Worm (Caenorhabditis elegans) whole organism, late embryonic: ENCODE results near the gene Y37E11AR.7.

Experiments used
- T23F11.4 ChIP-seq: fragments of 200-800 bp; sonication (Bioruptor generic); optimal IDR thresholded peaks from 2 replicates; lab custom pipeline; 2018; ENCODE audit warnings: mild to moderate bottlenecking, missing genetic modification characterization, missing compliant biosample characterization
- ceh-2 ChIP-seq: sonication (generic microtip); optimal IDR thresholded peaks from 2 replicates; lab custom pipeline; 2016; ENCODE audit warnings: missing genotype, missing genetic modification characterization, missing compliant biosample characterization
- ceh-34 ChIP-seq: sonication (generic microtip); optimal IDR thresholded peaks from 2 replicates; lab custom pipeline; 2016; ENCODE audit warnings: mild to moderate bottlenecking, missing genetic modification characterization, missing compliant biosample characterization
- elt-2 ChIP-seq: sonication (generic microtip); optimal IDR thresholded peaks from 2 replicates; lab custom pipeline; 2016; ENCODE audit warnings: missing genetic modification reagents, missing genetic modification characterization, missing compliant biosample characterization
- hlh-6 ChIP-seq: sonication (generic microtip); optimal IDR thresholded peaks from 2 replicates; lab custom pipeline; 2016; ENCODE audit warnings: missing genotype, missing genetic modification characterization, missing compliant biosample characterization
- nfya-1 ChIP-seq: sonication (generic microtip); optimal IDR thresholded peaks from 2 replicates; lab custom pipeline; 2017; ENCODE audit warnings: missing genetic modification characterization, mild to moderate bottlenecking, missing compliant biosample characterization, antibody characterized with exemption, moderate library complexity
- nhr-11 ChIP-seq: fragments of 150-350 bp; optimal IDR thresholded peaks from 2 replicates; lab custom pipeline; 2014; ENCODE audit warnings: missing biosample characterization, missing genetic modification characterization
- pax-1 ChIP-seq: fragments of 150-350 bp; optimal IDR thresholded peaks from 2 replicates; lab custom pipeline; 2014; ENCODE audit warnings: missing biosample characterization, missing genetic modification characterization
- pha-2 ChIP-seq: sonication (generic microtip); optimal IDR thresholded peaks from 2 replicates; lab custom pipeline; 2017; ENCODE audit warnings: mild to moderate bottlenecking, missing genetic modification characterization, missing compliant biosample characterization
- pha-4 ChIP-seq: fragments of 150-350 bp; optimal IDR thresholded peaks from 2 replicates; lab custom pipeline; 2018; ENCODE audit warnings: missing biosample characterization, missing genetic modification reagents, missing genetic modification characterization
- ref-2 ChIP-seq: sonication (generic microtip); optimal IDR thresholded peaks from 2 replicates; lab custom pipeline; 2016; ENCODE audit warnings: missing genetic modification characterization, missing compliant biosample characterization

- TF ChIP-seq pax-1 (tag; lab: Kevin White, UChicago) (no peak), elt-2 (tag; lab: Kevin White, UChicago) (no peak), ceh-34 (no peak), T23F11.4 (no peak), pha-2 (no peak), pha-4 (tag; lab: Kevin White, UChicago) (no peak), ref-2 (tag; lab: Kevin White, UChicago) (no peak), nfya-1 (tag; lab: Kevin White, UChicago) (no peak), nhr-11 (tag; lab: Kevin White, UChicago) (no peak), ceh-2 (tag; lab: Kevin White, UChicago) (no peak), hlh-6 (tag; lab: Kevin White, UChicago) (no peak)
Measured at ce11 chrIV:3722690-3723089, 32.6 kb downstream of the Y37E11AR.7 start, which contains the start of gene Y37E11AM.4.
